ENCODE assay signal across 4 worm cellular contexts in the genomic region with DNA sequence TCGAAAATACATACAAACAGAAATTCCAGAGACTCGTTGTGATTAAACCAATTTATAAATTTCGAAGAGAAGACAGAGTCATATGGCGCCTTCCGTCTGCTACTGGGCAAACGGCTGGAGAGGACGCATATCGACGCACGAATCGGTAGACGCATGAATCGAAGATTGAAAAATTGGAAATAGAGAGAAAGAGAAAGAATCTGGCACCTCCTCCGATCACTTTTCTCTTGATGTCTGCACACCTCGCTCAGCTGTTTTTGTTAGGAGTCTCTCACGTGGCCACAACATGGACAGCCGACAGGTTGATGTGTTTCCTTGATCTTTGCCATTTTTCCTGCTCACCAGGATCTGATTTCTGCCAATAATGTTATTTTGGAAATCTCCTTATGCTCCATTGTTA.
TF ChIP-seq lines count a peak whose summit lies in the region.

No protein-coding gene starts in this region.

TF ChIP-seq in whole organism, L1 larva, 84 proteins besides CTCF, POLR2A, EP300 and RAD21 (continued from another document):
- TF ChIP-seq rnt-1 (tag; optimal IDR thresholded peaks at IDR 0.05; lab: Kevin White, UChicago) (peak; percentile 84), tbx-2 (tag; optimal IDR thresholded peaks at IDR 0.05; lab: Kevin White, UChicago) (peak; percentile 42), snpc-4 (tag; optimal IDR thresholded peaks at IDR 0.05; lab: Kevin White, UChicago) (no peak), nhr-47 (tag; optimal IDR thresholded peaks at IDR 0.05; lab: Kevin White, UChicago) (peak; percentile 55), mdl-1 (tag; optimal IDR thresholded peaks at IDR 0.05; lab: Kevin White, UChicago) (peak in 1 of 2 experiments; percentile 85), lin-14 (GFP tag; optimal IDR thresholded peaks at IDR 0.05; lab: Kevin White, UChicago) (peak; percentile 91), blmp-1 (tag; optimal IDR thresholded peaks at IDR 0.05; lab: Kevin White, UChicago) (peak; percentile 61), nhr-85 (tag; lab: Kevin White, UChicago) (peak; percentile 97), lir-3 (tag; optimal IDR thresholded peaks at IDR 0.05; lab: Kevin White, UChicago; ENCODE audit: poor library complexity) (peak; percentile 26), nhr-71 (tag; optimal IDR thresholded peaks at IDR 0.05; lab: Kevin White, UChicago) (peak; percentile 92), ceh-88 (GFP tag; IDR thresholded peaks at IDR 0.05; lab: Robert Waterston, UW) (no peak), elt-3 (tag; optimal IDR thresholded peaks at IDR 0.05; lab: Kevin White, UChicago) (peak in 1 of 6 experiments; percentile 3), swsn-7 (tag; optimal IDR thresholded peaks at IDR 0.05; lab: Kevin White, UChicago) (peak; percentile 2), fos-1 (tag; optimal IDR thresholded peaks at IDR 0.05; lab: Kevin White, UChicago) (no peak), dsc-1 (tag; optimal IDR thresholded peaks at IDR 0.05; lab: Kevin White, UChicago) (peak; percentile 57), grh-1 (GFP tag; IDR thresholded peaks at IDR 0.05; lab: Robert Waterston, UW) (peak; percentile 54; the same call in 1 of the 2 replicates), snu-23 (GFP tag; optimal IDR thresholded peaks at IDR 0.05; lab: Kevin White, UChicago) (peak; percentile 74), unc-86 (tag; optimal IDR thresholded peaks at IDR 0.05; lab: Kevin White, UChicago) (no peak)

TF ChIP-seq in whole organism, L2 larva, 48 proteins besides CTCF, POLR2A, EP300 and RAD21 (continued from another document):
- TF ChIP-seq ztf-4 (tag; optimal IDR thresholded peaks at IDR 0.05; lab: Kevin White, UChicago) (no peak), lin-11 (tag; optimal IDR thresholded peaks at IDR 0.05; lab: Kevin White, UChicago) (no peak), sma-9 (GFP tag; optimal IDR thresholded peaks at IDR 0.05; lab: Kevin White, UChicago) (peak; percentile 83), sma-9 (tag; optimal IDR thresholded peaks at IDR 0.05; lab: Kevin White, UChicago) (no peak), lin-39 (tag; optimal IDR thresholded peaks at IDR 0.05; lab: Kevin White, UChicago) (no peak), nhr-129 (tag; optimal IDR thresholded peaks at IDR 0.05; lab: Kevin White, UChicago) (peak; percentile 74), C34F6.9 (tag; optimal IDR thresholded peaks at IDR 0.05; lab: Kevin White, UChicago) (peak; percentile 47), elt-3 (tag; optimal IDR thresholded peaks at IDR 0.05; lab: Kevin White, UChicago) (no peak), mdl-1 (tag; optimal IDR thresholded peaks at IDR 0.05; lab: Kevin White, UChicago) (peak in 1 of 2 experiments; percentile 1), unc-39 (tag; optimal IDR thresholded peaks at IDR 0.05; lab: Kevin White, UChicago) (no peak), nhr-25 (tag; optimal IDR thresholded peaks at IDR 0.05; lab: Kevin White, UChicago) (peak; percentile 34), blmp-1 (tag; optimal IDR thresholded peaks at IDR 0.05; lab: Kevin White, UChicago; ENCODE audit: insufficient read depth) (peak; percentile 31), nhr-10 (tag; optimal IDR thresholded peaks at IDR 0.05; lab: Kevin White, UChicago) (no peak), elt-1 (tag; optimal IDR thresholded peaks at IDR 0.05; lab: Kevin White, UChicago) (no peak), lsy-2 (tag; optimal IDR thresholded peaks at IDR 0.05; lab: Kevin White, UChicago) (peak in 1 of 2 experiments; percentile 23), mab-5 (tag; optimal IDR thresholded peaks at IDR 0.05; lab: Kevin White, UChicago) (peak; percentile 8), snpc-4 (tag; optimal IDR thresholded peaks at IDR 0.05; lab: Kevin White, UChicago) (no peak), nhr-23 (tag; optimal IDR thresholded peaks at IDR 0.05; lab: Kevin White, UChicago) (no peak), R02D3.7 (tag; optimal IDR thresholded peaks at IDR 0.05; lab: Kevin White, UChicago) (no peak)

TF ChIP-seq in whole organism, L3 larva, 47 proteins besides CTCF, POLR2A, EP300 and RAD21 (continued from another document):
- no peak for TF ChIP-seq egl-5 (tag; optimal IDR thresholded peaks at IDR 0.05; lab: Kevin White, UChicago)
- peak; percentile 49 for TF ChIP-seq elt-1 (tag; optimal IDR thresholded peaks at IDR 0.05; lab: Kevin White, UChicago)
- no peak for TF ChIP-seq ZK546.5 (tag; optimal IDR thresholded peaks at IDR 0.05; lab: Kevin White, UChicago)
- TF ChIP-seq ceh-9 (tag; optimal IDR thresholded peaks at IDR 0.05; lab: Kevin White, UChicago): no peak
- no peak for TF ChIP-seq zag-1 (tag; optimal IDR thresholded peaks at IDR 0.05; lab: Kevin White, UChicago)
- no peak for TF ChIP-seq unc-62 (GFP tag; optimal IDR thresholded peaks at IDR 0.05; lab: Kevin White, UChicago)
- TF ChIP-seq nhr-23 (tag; optimal IDR thresholded peaks at IDR 0.05; lab: Kevin White, UChicago): no peak
- TF ChIP-seq lin-39 (tag; optimal IDR thresholded peaks at IDR 0.05; lab: Kevin White, UChicago): peak; percentile 44
- TF ChIP-seq tbx-2 (tag; optimal IDR thresholded peaks at IDR 0.05; lab: Kevin White, UChicago): no peak
- TF ChIP-seq ceh-16 (tag; optimal IDR thresholded peaks at IDR 0.05; lab: Kevin White, UChicago): no peak
- no peak for TF ChIP-seq ceh-82 (tag; optimal IDR thresholded peaks at IDR 0.05; lab: Kevin White, UChicago)
- TF ChIP-seq nhr-77 (tag; optimal IDR thresholded peaks at IDR 0.05; lab: Kevin White, UChicago): no peak

TF ChIP-seq in whole organism, L4 larva, 104 proteins besides CTCF, POLR2A, EP300 and RAD21 (continued from another document):
- TF ChIP-seq nhr-48 (tag; optimal IDR thresholded peaks at IDR 0.05; lab: Kevin White, UChicago) (no peak), dmd-9 (GFP tag; IDR thresholded peaks at IDR 0.05; lab: Robert Waterston, UW) (no peak), sdz-12 (GFP tag; optimal IDR thresholded peaks at IDR 0.05; lab: Kevin White, UChicago) (no peak), set-16 (GFP tag; IDR thresholded peaks at IDR 0.05; lab: Robert Waterston, UW) (no peak), mxl-3 (GFP tag; optimal IDR thresholded peaks at IDR 0.05; lab: Kevin White, UChicago) (peak; percentile 62), aly-2 (tag; optimal IDR thresholded peaks at IDR 0.05; lab: Kevin White, UChicago) (no peak), zfp-3 (GFP tag; conservative IDR thresholded peaks at IDR 0.05; lab: Robert Waterston, UW) (no peak), lin-1 (GFP tag; IDR thresholded peaks at IDR 0.05; lab: Robert Waterston, UW) (no peak), rbr-2 (tag; optimal IDR thresholded peaks at IDR 0.05; lab: Kevin White, UChicago) (no peak), D1046.2 (GFP tag; IDR thresholded peaks at IDR 0.05; lab: Robert Waterston, UW) (no peak), fos-1 (tag; optimal IDR thresholded peaks at IDR 0.05; lab: Kevin White, UChicago) (no peak), Y5F2A.4 (GFP tag; optimal IDR thresholded peaks at IDR 0.05; lab: Kevin White, UChicago) (no peak), gei-8 (GFP tag; optimal IDR thresholded peaks at IDR 0.05; lab: Kevin White, UChicago) (no peak), dmd-6 (GFP tag; IDR thresholded peaks at IDR 0.05; lab: Robert Waterston, UW) (peak; percentile 57), tra-1 (GFP tag; IDR thresholded peaks at IDR 0.05; lab: Robert Waterston, UW) (0 out of 2 replicates have a peak, but pooled peaks have one; percentile 41), nhr-111 (GFP tag; optimal IDR thresholded peaks at IDR 0.05; lab: Kevin White, UChicago) (no peak), nhr-10 (tag; optimal IDR thresholded peaks at IDR 0.05; lab: Kevin White, UChicago) (no peak), hif-1 (tag; optimal IDR thresholded peaks at IDR 0.05; lab: Kevin White, UChicago) (no peak), spr-3 (GFP tag; optimal IDR thresholded peaks at IDR 0.05; lab: Kevin White, UChicago) (no peak), nhr-77 (tag; optimal IDR thresholded peaks at IDR 0.05; lab: Kevin White, UChicago) (no peak), nhr-76 (tag; optimal IDR thresholded peaks at IDR 0.05; lab: Kevin White, UChicago) (peak; percentile 38), nhr-28 (tag; optimal IDR thresholded peaks at IDR 0.05; lab: Kevin White, UChicago) (peak; percentile 35), hlh-30 (tag; optimal IDR thresholded peaks at IDR 0.05; lab: Kevin White, UChicago; ENCODE audit: insufficient read depth) (peak; percentile 52), nhr-237 (tag; optimal IDR thresholded peaks at IDR 0.05; lab: Kevin White, UChicago) (no peak), mdt-29 (GFP tag; IDR thresholded peaks at IDR 0.05; lab: Robert Waterston, UW) (no peak), F44E2.7 (GFP tag; IDR thresholded peaks at IDR 0.05; lab: Robert Waterston, UW) (no peak), nhr-11 (tag; optimal IDR thresholded peaks at IDR 0.05; lab: Kevin White, UChicago) (no peak), ceh-20 (GFP tag; IDR thresholded peaks at IDR 0.05; lab: Robert Waterston, UW) (no peak), Y48G9A.11 (GFP tag; IDR thresholded peaks at IDR 0.05; lab: Robert Waterston, UW) (no peak), nhr-41 (GFP tag; IDR thresholded peaks at IDR 0.05; lab: Robert Waterston, UW) (no peak), egl-27 (tag; optimal IDR thresholded peaks at IDR 0.05; lab: Kevin White, UChicago) (no peak), nhr-42 (GFP tag; IDR thresholded peaks at IDR 0.05; lab: Robert Waterston, UW) (no peak), F26F4.8 (GFP tag; conservative IDR thresholded peaks at IDR 0.05; lab: Robert Waterston, UW) (no peak), mes-2 (tag; optimal IDR thresholded peaks at IDR 0.05; lab: Kevin White, UChicago; ENCODE audit: poor library complexity, severe bottlenecking) (peak; percentile 1), ceh-82 (tag; optimal IDR thresholded peaks at IDR 0.05; lab: Kevin White, UChicago) (no peak), lsy-2 (tag; optimal IDR thresholded peaks at IDR 0.05; lab: Kevin White, UChicago) (peak in 1 of 2 experiments; percentile 31), arid-1 (GFP tag; conservative IDR thresholded peaks at IDR 0.05; lab: Robert Waterston, UW) (no peak), lin-29 (GFP tag; IDR thresholded peaks at IDR 0.05; lab: Robert Waterston, UW) (no peak), nhr-102 (tag; optimal IDR thresholded peaks at IDR 0.05; lab: Kevin White, UChicago) (no peak), nhr-25 (tag; optimal IDR thresholded peaks at IDR 0.05; lab: Kevin White, UChicago; ENCODE audit: borderline replicate concordance, insufficient read depth) (no peak), hlh-11 (tag; optimal IDR thresholded peaks at IDR 0.05; lab: Kevin White, UChicago) (peak; percentile 72), ZK546.5 (tag; optimal IDR thresholded peaks at IDR 0.05; lab: Kevin White, UChicago) (no peak), dmd-8 (GFP tag; IDR thresholded peaks at IDR 0.05; lab: Robert Waterston, UW) (no peak), daf-19 (GFP tag; conservative IDR thresholded peaks at IDR 0.05; lab: Robert Waterston, UW) (no peak), duxl-1 (tag; optimal IDR thresholded peaks at IDR 0.05; lab: Kevin White, UChicago; ENCODE audit: poor library complexity) (no peak), F10B5.3 (tag; optimal IDR thresholded peaks at IDR 0.05; lab: Kevin White, UChicago) (no peak)
